Fruit fly (Drosophila melanogaster) whole organism, pupa: Measurements from ENCODE around the gene AP-2alpha.

Experiments used
- CG10348 ChIP-seq: fragments of 200-800 bp; sonication (Bioruptor generic); IDR thresholded peaks from 2 replicates; pipeline ENCODE4 v1.3.6; 2022; ENCODE audit warnings: missing biosample characterization, missing genetic modification characterization
- CG12605 ChIP-seq: fragments of 200-800 bp; sonication (Bioruptor generic); IDR thresholded peaks from 2 replicates; pipeline ENCODE4 v1.3.6; 2022; ENCODE audit warnings: missing biosample characterization, missing genetic modification characterization
- CG13204 ChIP-seq: fragments of 200-800 bp; sonication (Bioruptor generic); optimal IDR thresholded peaks from 2 replicates; lab custom pipeline; 2018; ENCODE audit warnings: missing biosample characterization, mild to moderate bottlenecking, missing genetic modification characterization, moderate library complexity
- CG14655 ChIP-seq: fragments of 200-800 bp; sonication (Bioruptor generic); optimal IDR thresholded peaks from 3 replicates; lab custom pipeline; 2017; ENCODE audit warnings: mild to moderate bottlenecking, missing biosample characterization, missing genetic modification reagents, missing genetic modification characterization
- CG15710 ChIP-seq: fragments of 200-800 bp; sonication (Bioruptor generic); optimal IDR thresholded peaks from 2 replicates; lab custom pipeline; 2018; ENCODE audit warnings: missing biosample characterization, mild to moderate bottlenecking, missing genetic modification characterization, moderate library complexity
- CG34367 ChIP-seq: fragments of 200-800 bp; sonication (Bioruptor generic); optimal IDR thresholded peaks from 2 replicates; lab custom pipeline; 2018; ENCODE audit warnings: missing biosample characterization, mild to moderate bottlenecking, missing genetic modification characterization
- CG8301 ChIP-seq: fragments of 200-800 bp; sonication (Bioruptor generic); optimal IDR thresholded peaks from 2 replicates; lab custom pipeline; 2018; ENCODE audit warnings: missing biosample characterization, mild to moderate bottlenecking, missing genetic modification characterization
- CG9948 ChIP-seq: fragments of 200-800 bp; sonication (Bioruptor generic); optimal IDR thresholded peaks from 2 replicates; lab custom pipeline; 2018; ENCODE audit warnings: missing biosample characterization, mild to moderate bottlenecking, missing genetic modification characterization, moderate library complexity
- EcR ChIP-seq: fragments of 200-800 bp; sonication (Bioruptor generic); optimal IDR thresholded peaks from 3 replicates; lab custom pipeline; 2019; ENCODE audit warnings: missing biosample characterization, missing genetic modification characterization, mild to moderate bottlenecking, moderate library complexity, missing genetic modification reagents
- Ets98B ChIP-seq: fragments of 200-800 bp; sonication (Bioruptor generic); IDR thresholded peaks from 2 replicates; pipeline ENCODE4 v1.3.6; 2022; ENCODE audit warnings: missing biosample characterization, missing genetic modification characterization
- Pif1A ChIP-seq: fragments of 200-800 bp; sonication (Bioruptor generic); optimal IDR thresholded peaks from 3 replicates; lab custom pipeline; 2016; ENCODE audit warnings: missing biosample characterization, missing genetic modification characterization
- fd96Ca ChIP-seq: fragments of 200-800 bp; sonication (Bioruptor generic); IDR thresholded peaks from 3 replicates; pipeline ENCODE4 v1.3.6; 2022; ENCODE audit warnings: missing biosample characterization, missing genetic modification characterization
- gl ChIP-seq: fragments of 200-800 bp; sonication (Bioruptor generic); optimal IDR thresholded peaks from 2 replicates; lab custom pipeline; 2018; ENCODE audit warnings: missing biosample characterization, mild to moderate bottlenecking, missing genetic modification characterization
- rn ChIP-seq: fragments of 200-800 bp; sonication (Bioruptor generic); IDR thresholded peaks from 2 replicates; pipeline ENCODE4 v1.3.6; 2022; ENCODE audit warnings: missing biosample characterization, missing genetic modification characterization

dm6 chr2L:452872-453271, 38.3 kb upstream of the AP-2alpha start, which contains the start of the genes crq and shv:
- TF ChIP-seq gl (no peak), EcR (GFP tag; lab: Kevin White, UChicago) (no peak), rn (GFP tag; lab: Robert Waterston, UW) (no peak), CG10348 (no peak), Ets98B (GFP tag; lab: Robert Waterston, UW) (no peak), CG13204 (GFP tag; lab: Kevin White, UChicago) (no peak), CG14655 (GFP tag; lab: Kevin White, UChicago) (no peak), CG8301 (tag; lab: Kevin White, UChicago) (no peak), Pif1A (no peak), CG9948 (tag; lab: Kevin White, UChicago) (no peak), CG15710 (tag; lab: Kevin White, UChicago) (peak; percentile 10), CG12605 (GFP tag; lab: Robert Waterston, UW) (no peak), CG34367 (tag; lab: Kevin White, UChicago) (no peak), fd96Ca (no peak)
